Fruit fly (Drosophila melanogaster) whole organism, prepupa: ENCODE results near the gene wts.

Source experiments
- Blimp-1 ChIP-seq: fragments of 200-800 bp; sonication (Bioruptor generic); optimal IDR thresholded peaks from 3 replicates; lab custom pipeline; 2017; ENCODE audit warnings: missing biosample characterization, missing genetic modification characterization, mild to moderate bottlenecking, moderate library complexity, missing genetic modification reagents
- CG10669 ChIP-seq: fragments of 200-800 bp; sonication (Bioruptor generic); optimal IDR thresholded peaks from 3 replicates; lab custom pipeline; 2018; ENCODE audit warnings: missing biosample characterization, mild to moderate bottlenecking, missing genetic modification characterization, moderate library complexity
- CG11902 ChIP-seq: fragments of 200-800 bp; sonication (Bioruptor generic); optimal IDR thresholded peaks from 3 replicates; lab custom pipeline; 2016; ENCODE audit warnings: missing biosample characterization, missing genetic modification characterization
- CG15336 ChIP-seq: fragments of 200-800 bp; sonication (Bioruptor generic); IDR thresholded peaks from 2 replicates; pipeline ENCODE4 v1.3.6; 2022; ENCODE audit warnings: missing biosample characterization, missing genetic modification characterization
- CG1621 ChIP-seq: fragments of 200-800 bp; sonication (Bioruptor generic); optimal IDR thresholded peaks from 3 replicates; lab custom pipeline; 2018; ENCODE audit warnings: missing biosample characterization, mild to moderate bottlenecking, missing genetic modification characterization
- CG16779 ChIP-seq: fragments of 200-800 bp; sonication (Bioruptor generic); optimal IDR thresholded peaks from 3 replicates; lab custom pipeline; 2017; ENCODE audit warnings: missing biosample characterization, mild to moderate bottlenecking, missing genetic modification characterization
- CG3032 ChIP-seq: fragments of 200-800 bp; optimal IDR thresholded peaks from 2 replicates; lab custom pipeline; 2019; ENCODE audit warnings: missing biosample characterization, mild to moderate bottlenecking, missing genetic modification characterization, moderate library complexity
- CG32006 ChIP-seq: fragments of 200-800 bp; sonication (Bioruptor generic); optimal IDR thresholded peaks from 3 replicates; lab custom pipeline; 2017; ENCODE audit warnings: missing biosample characterization, mild to moderate bottlenecking, missing genetic modification characterization
- CG34406 ChIP-seq: fragments of 200-800 bp; sonication (Bioruptor generic); optimal IDR thresholded peaks from 3 replicates; lab custom pipeline; 2016; ENCODE audit warnings: missing biosample characterization, missing genetic modification characterization
- CG3919 ChIP-seq: fragments of 200-800 bp; sonication (Bioruptor generic); optimal IDR thresholded peaks from 3 replicates; lab custom pipeline; 2016; ENCODE audit warnings: missing biosample characterization, missing genetic modification characterization
- CG4318 ChIP-seq: fragments of 200-800 bp; sonication (Bioruptor generic); optimal IDR thresholded peaks from 3 replicates; lab custom pipeline; 2017; ENCODE audit warnings: missing biosample characterization, mild to moderate bottlenecking, missing genetic modification characterization
- CG6163 ChIP-seq: fragments of 200-800 bp; sonication (Bioruptor generic); IDR thresholded peaks from 3 replicates; pipeline ENCODE4 v1.3.6; 2022; ENCODE audit warnings: missing biosample characterization, missing genetic modification characterization
- CG6276 ChIP-seq: fragments of 200-800 bp; sonication (Bioruptor generic); optimal IDR thresholded peaks from 2 replicates; lab custom pipeline; 2017; ENCODE audit warnings: missing biosample characterization, mild to moderate bottlenecking, missing genetic modification characterization
- CG6808 ChIP-seq: fragments of 200-800 bp; sonication (Bioruptor generic); optimal IDR thresholded peaks from 3 replicates; lab custom pipeline; 2017; ENCODE audit warnings: missing biosample characterization, missing genetic modification characterization, mild to moderate bottlenecking, moderate library complexity, missing genetic modification reagents
- CG6854 ChIP-seq: fragments of 200-800 bp; sonication (Bioruptor generic); optimal IDR thresholded peaks from 2 replicates; lab custom pipeline; 2017; ENCODE audit warnings: missing biosample characterization, mild to moderate bottlenecking, missing genetic modification characterization
- CG7368 ChIP-seq: fragments of 200-800 bp; sonication (Bioruptor generic); optimal IDR thresholded peaks from 3 replicates; lab custom pipeline; 2016; ENCODE audit warnings: missing biosample characterization, missing genetic modification characterization
- CG8119 ChIP-seq: fragments of 200-800 bp; sonication (Bioruptor generic); IDR thresholded peaks from 3 replicates; pipeline ENCODE4 v1.3.6; 2022; ENCODE audit warnings: missing biosample characterization, missing genetic modification characterization
- CG8319 ChIP-seq: fragments of 200-800 bp; sonication (Bioruptor generic); optimal IDR thresholded peaks from 3 replicates; lab custom pipeline; 2016; ENCODE audit warnings: missing biosample characterization, missing genetic modification characterization
- CG9139 ChIP-seq: fragments of 200-800 bp; sonication (Bioruptor generic); optimal IDR thresholded peaks from 3 replicates; lab custom pipeline; 2017; ENCODE audit warnings: missing biosample characterization, mild to moderate bottlenecking, missing genetic modification characterization
- Eip78C ChIP-seq: fragments of 200-800 bp; sonication (Bioruptor generic); peaks from one replicate; lab custom pipeline; 2016; ENCODE audit warnings: missing biosample characterization, missing genetic modification characterization
- Eip93F ChIP-seq: fragments of 200-800 bp; sonication (Bioruptor generic); optimal IDR thresholded peaks from 2 replicates; lab custom pipeline; 2016; ENCODE audit warnings: missing biosample characterization, mild to moderate bottlenecking, missing genetic modification characterization
- Ets21C ChIP-seq: fragments of 200-800 bp; sonication (Bioruptor generic); optimal IDR thresholded peaks from 3 replicates; lab custom pipeline; 2016; ENCODE audit warnings: missing biosample characterization, missing genetic modification characterization
- Ets96B ChIP-seq: fragments of 200-800 bp; optimal IDR thresholded peaks from 2 replicates; lab custom pipeline; 2019; ENCODE audit warnings: missing biosample characterization, mild to moderate bottlenecking, missing genetic modification characterization, moderate library complexity
- Gug ChIP-seq: fragments of 200-800 bp; sonication (Bioruptor generic); IDR thresholded peaks from 2 replicates; pipeline ENCODE4 v1.3.6; 2022; ENCODE audit warnings: missing biosample characterization, missing genetic modification characterization
- Hr38 ChIP-seq: sonication (Bioruptor generic); optimal IDR thresholded peaks from 2 replicates; lab custom pipeline; 2016; ENCODE audit warnings: missing biosample characterization, missing genetic modification characterization
- Hr4 ChIP-seq: fragments of 200-800 bp; sonication (Bioruptor generic); optimal IDR thresholded peaks from 3 replicates; lab custom pipeline; 2016; ENCODE audit warnings: missing biosample characterization, missing genetic modification characterization
- Lpt ChIP-seq: fragments of 200-800 bp; sonication (Bioruptor generic); optimal IDR thresholded peaks from 3 replicates; lab custom pipeline; 2016; ENCODE audit warnings: missing biosample characterization, missing genetic modification characterization
- Met ChIP-seq: fragments of 200-800 bp; sonication (Bioruptor generic); optimal IDR thresholded peaks from 3 replicates; lab custom pipeline; 2016; ENCODE audit warnings: missing biosample characterization, missing genetic modification characterization
- Smox ChIP-seq: fragments of 200-800 bp; sonication (Bioruptor generic); optimal IDR thresholded peaks from 3 replicates; lab custom pipeline; 2016; ENCODE audit warnings: missing biosample characterization, missing genetic modification characterization
- Sox102F ChIP-seq: fragments of 200-800 bp; sonication (Bioruptor generic); optimal IDR thresholded peaks from 2 replicates; lab custom pipeline; 2016; ENCODE audit warnings: missing biosample characterization, mild to moderate bottlenecking, missing genetic modification characterization
- Sox14 ChIP-seq: fragments of 200-800 bp; sonication (Bioruptor generic); optimal IDR thresholded peaks from 3 replicates; lab custom pipeline; 2016; ENCODE audit warnings: missing biosample characterization, missing genetic modification characterization
- achi ChIP-seq: fragments of 200-800 bp; sonication (Bioruptor generic); optimal IDR thresholded peaks from 3 replicates; lab custom pipeline; 2016; ENCODE audit warnings: missing biosample characterization, missing genetic modification characterization
- acj6 ChIP-seq: fragments of 200-800 bp; sonication (Bioruptor generic); optimal IDR thresholded peaks from 3 replicates; lab custom pipeline; 2016; ENCODE audit warnings: missing biosample characterization, missing genetic modification characterization
- dac ChIP-seq: fragments of 200-800 bp; sonication (Bioruptor generic); optimal IDR thresholded peaks from 2 replicates; lab custom pipeline; 2017; ENCODE audit warnings: missing biosample characterization, mild to moderate bottlenecking, missing genetic modification characterization
- dsx ChIP-seq: fragments of 200-800 bp; optimal IDR thresholded peaks from 3 replicates; lab custom pipeline; 2019; ENCODE audit warnings: missing biosample characterization, mild to moderate bottlenecking, missing genetic modification characterization, moderate library complexity; ENCODE audit not compliant: poor library complexity, severe bottlenecking
- eg ChIP-seq: fragments of 200-800 bp; sonication (Bioruptor generic); IDR thresholded peaks from 3 replicates; pipeline ENCODE4 v1.3.6; 2022; ENCODE audit warnings: missing biosample characterization, missing genetic modification characterization
- fd85E ChIP-seq: fragments of 200-800 bp; sonication (Bioruptor generic); optimal IDR thresholded peaks from 3 replicates; lab custom pipeline; 2016; ENCODE audit warnings: missing biosample characterization, missing genetic modification characterization
- fkh ChIP-seq: fragments of 200-800 bp; sonication (Bioruptor generic); optimal IDR thresholded peaks from 3 replicates; lab custom pipeline; 2017; ENCODE audit warnings: missing biosample characterization, mild to moderate bottlenecking, missing genetic modification characterization, moderate library complexity
- net ChIP-seq: fragments of 200-800 bp; sonication (Bioruptor generic); optimal IDR thresholded peaks from 3 replicates; lab custom pipeline; 2016; ENCODE audit warnings: missing biosample characterization, missing genetic modification characterization
- pdm3 ChIP-seq: fragments of 200-800 bp; sonication (Bioruptor generic); optimal IDR thresholded peaks from 3 replicates; lab custom pipeline; 2016; ENCODE audit warnings: missing biosample characterization, missing genetic modification characterization
- salr ChIP-seq, 2 experiments: fragments of 200-800 bp; sonication (Bioruptor generic); optimal IDR thresholded peaks; 3 replicates each; lab custom pipeline; 2016 to 2018; ENCODE audit warnings: missing biosample characterization in 2 of 2, missing genetic modification characterization in 2 of 2, mild to moderate bottlenecking in 1 of 2
- spab ChIP-seq: fragments of 200-800 bp; sonication (Bioruptor generic); optimal IDR thresholded peaks from 2 replicates; lab custom pipeline; 2017; ENCODE audit warnings: missing biosample characterization, mild to moderate bottlenecking, missing genetic modification characterization, missing genetic modification reagents
- ss ChIP-seq, 2 experiments: fragments of 200-800 bp; sonication (Bioruptor generic); optimal IDR thresholded peaks; 2 replicates in 1 of 2; 3 replicates in 1 of 2; lab custom pipeline; 2017 to 2018; ENCODE audit warnings: mild to moderate bottlenecking in 2 of 2, missing biosample characterization in 2 of 2, missing genetic modification characterization in 2 of 2, moderate library complexity in 1 of 2
- svp ChIP-seq: fragments of 200-800 bp; sonication (Bioruptor generic); peaks from one replicate; lab custom pipeline; 2016; ENCODE audit warnings: missing biosample characterization, missing genetic modification characterization
- topi ChIP-seq: fragments of 200-800 bp; sonication (Bioruptor generic); optimal IDR thresholded peaks from 3 replicates; lab custom pipeline; 2016; ENCODE audit warnings: missing biosample characterization, missing genetic modification characterization
- vri ChIP-seq: fragments of 200-800 bp; sonication (Bioruptor generic); optimal IDR thresholded peaks from 3 replicates; lab custom pipeline; 2016; ENCODE audit warnings: missing biosample characterization, mild to moderate bottlenecking, missing genetic modification characterization

Gene wts

DNA sequence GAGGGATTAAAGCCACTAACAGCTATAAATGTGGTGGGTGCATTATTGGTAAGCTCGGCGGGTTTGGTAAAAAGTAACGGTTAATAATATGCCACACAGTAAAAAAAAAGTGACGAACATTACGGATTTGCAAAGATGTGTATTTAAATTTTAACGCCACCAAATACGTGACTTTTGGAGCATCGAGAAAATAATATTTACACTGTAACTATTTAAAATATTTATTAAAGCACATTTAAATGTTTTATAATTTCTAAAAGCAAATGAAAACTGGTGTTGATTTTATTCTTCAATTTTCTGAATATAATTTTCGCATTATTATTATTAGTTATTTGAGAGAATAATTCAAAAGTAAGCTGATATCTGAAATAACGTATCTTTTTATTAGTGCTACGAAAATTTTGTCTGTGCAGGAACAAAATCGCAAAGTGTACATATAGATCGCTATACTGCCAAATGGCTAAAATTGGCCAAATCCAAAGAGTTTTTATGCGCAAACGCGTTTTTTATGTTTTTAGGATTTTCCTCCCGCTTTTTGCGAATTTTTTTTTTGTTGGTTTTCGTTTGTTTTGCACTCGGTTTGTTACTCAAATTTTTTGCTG is 22.1 kb upstream of the wts start (continued):
- TF ChIP-seq net (GFP tag; lab: Kevin White, UChicago) (peak; percentile 34), CG16779 (no peak), CG6808 (GFP tag; lab: Kevin White, UChicago) (no peak), acj6 (GFP tag; lab: Kevin White, UChicago) (peak; percentile 7), Hr4 (GFP tag; lab: Kevin White, UChicago) (peak; percentile 55), CG6276 (GFP tag; lab: Kevin White, UChicago) (peak; percentile 15), CG9139 (GFP tag; lab: Kevin White, UChicago) (no peak), eg (GFP tag; lab: Robert Waterston, UW) (0 out of 3 replicates have a peak, but pooled peaks have one; percentile 45), topi (GFP tag; lab: Kevin White, UChicago) (no peak), Eip93F (GFP tag; lab: Kevin White, UChicago) (no peak), ss (GFP tag; optimal IDR thresholded peaks at IDR 0.05; lab: Kevin White, UChicago) (no peak), dac (GFP tag; lab: Kevin White, UChicago) (no peak), dsx (GFP tag; lab: Kevin White, UChicago) (no peak), spab (GFP tag; lab: Kevin White, UChicago) (no peak), CG15336 (peak; percentile 52), CG8119 (GFP tag; lab: Robert Waterston, UW) (peak; percentile 47; the same call in 2 of the 3 replicates), Eip78C (GFP tag; lab: Kevin White, UChicago) (peak; percentile 78), CG11902 (GFP tag; lab: Kevin White, UChicago) (no peak), vri (GFP tag; lab: Kevin White, UChicago) (no peak), Sox14 (GFP tag; lab: Kevin White, UChicago) (no peak), fd85E (GFP tag; lab: Kevin White, UChicago) (no peak), CG1621 (tag; lab: Kevin White, UChicago) (no peak), Lpt (GFP tag; lab: Kevin White, UChicago) (no peak), CG32006 (GFP tag; lab: Kevin White, UChicago) (peak; percentile 78), CG10669 (GFP tag; lab: Kevin White, UChicago) (no peak), Blimp-1 (GFP tag; lab: Kevin White, UChicago) (no peak), svp (GFP tag; lab: Kevin White, UChicago) (no peak), Smox (peak; percentile 30), Met (peak; percentile 11), Gug (GFP tag; lab: Robert Waterston, UW) (0 out of 2 replicates have a peak, but pooled peaks have one; percentile 28), salr (GFP tag; optimal IDR thresholded peaks at IDR 0.05; lab: Kevin White, UChicago) (peak in 1 of 2 experiments; percentile 47), CG8319 (GFP tag; lab: Kevin White, UChicago) (no peak)

DNA sequence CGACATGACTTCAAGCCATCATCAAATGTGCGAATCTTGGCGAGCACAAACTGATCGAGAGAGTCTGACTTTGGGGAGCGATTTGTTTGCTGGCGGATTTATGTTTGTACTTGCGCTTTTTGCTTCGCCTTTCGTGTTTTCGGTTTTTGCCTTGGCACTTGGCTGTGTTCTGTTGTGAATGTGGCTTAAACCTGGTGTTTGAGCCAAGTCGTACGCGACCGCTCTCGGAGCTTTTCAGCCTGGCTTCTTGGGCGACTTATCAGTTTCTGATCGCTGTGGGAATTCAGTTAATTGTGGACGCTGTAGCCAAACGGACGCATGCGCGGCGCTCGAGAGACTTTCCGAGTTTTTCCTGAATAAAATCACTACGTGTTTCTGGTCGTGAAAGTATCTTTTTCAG is 21.1 kb upstream of the wts start, which contains the start of gene CG15544:
Gene CG15544 (plus strand): TSS at position 276 of the 400 bp plus-strand sequence.
- TF ChIP-seq CG11902 (GFP tag; lab: Kevin White, UChicago), result no peak
- TF ChIP-seq svp (GFP tag; lab: Kevin White, UChicago), result no peak
- TF ChIP-seq CG10669 (GFP tag; lab: Kevin White, UChicago), result no peak
- TF ChIP-seq CG15336, result peak; percentile 21; the same call in 1 of the 2 replicates
- TF ChIP-seq dac (GFP tag; lab: Kevin White, UChicago), result no peak
- no peak for TF ChIP-seq achi (GFP tag; lab: Kevin White, UChicago)
- TF ChIP-seq CG32006 (GFP tag; lab: Kevin White, UChicago), result no peak
- no peak for TF ChIP-seq CG7368 (GFP tag; lab: Kevin White, UChicago)
- TF ChIP-seq CG4318, result no peak
- TF ChIP-seq Ets96B (tag; lab: Kevin White, UChicago), result no peak
- no peak for TF ChIP-seq CG3032 (tag; lab: Kevin White, UChicago)
- no peak for TF ChIP-seq Hr38 (GFP tag; lab: Kevin White, UChicago)
- TF ChIP-seq CG9139 (GFP tag; lab: Kevin White, UChicago), result no peak
- no peak for TF ChIP-seq spab (GFP tag; lab: Kevin White, UChicago)
- TF ChIP-seq Eip93F (GFP tag; lab: Kevin White, UChicago), result no peak
- TF ChIP-seq Met, result no peak
- no peak for TF ChIP-seq CG8319 (GFP tag; lab: Kevin White, UChicago)
- no peak for TF ChIP-seq CG6808 (GFP tag; lab: Kevin White, UChicago)
- TF ChIP-seq pdm3, result no peak
- TF ChIP-seq CG6854 (GFP tag; lab: Kevin White, UChicago), result peak; percentile 49
- TF ChIP-seq dsx (GFP tag; lab: Kevin White, UChicago), result no peak
- no peak for TF ChIP-seq Sox102F (GFP tag; lab: Kevin White, UChicago)
- peak; percentile 31 for TF ChIP-seq Blimp-1 (GFP tag; lab: Kevin White, UChicago)
- no peak for TF ChIP-seq Ets21C (GFP tag; lab: Kevin White, UChicago)
- TF ChIP-seq CG6163, result peak; percentile 39; the same call in 2 of the 3 replicates
- no peak for TF ChIP-seq CG8119 (GFP tag; lab: Robert Waterston, UW)
- no peak for TF ChIP-seq CG34406 (GFP tag; lab: Kevin White, UChicago)
- no peak for TF ChIP-seq Hr4 (GFP tag; lab: Kevin White, UChicago)
- TF ChIP-seq fkh, result no peak
- no peak for TF ChIP-seq CG6276 (GFP tag; lab: Kevin White, UChicago)
- no peak for TF ChIP-seq eg (GFP tag; lab: Robert Waterston, UW)
- peak; percentile 5 for TF ChIP-seq CG3919 (GFP tag; lab: Kevin White, UChicago)
